Worm (Caenorhabditis elegans): Measurements from ENCODE around the gene R07C3.13.
A peak's percentile ranks its signal among the peaks of the same experiment; 100 is the strongest.

ce11 chrII:888024-888423 is 39.2 kb downstream of the R07C3.13 start, which contains the start of gene T07D3.4:
- TF ChIP-seq spr-3 (GFP tag; optimal IDR thresholded peaks at IDR 0.05) = no peak
- TF ChIP-seq D1046.2 (GFP tag; IDR thresholded peaks at IDR 0.05) = no peak
- no peak for TF ChIP-seq lin-15B (tag; optimal IDR thresholded peaks at IDR 0.05)
- no peak for TF ChIP-seq madf-9 (GFP tag; conservative IDR thresholded peaks at IDR 0.05)
- TF ChIP-seq nhr-10 (tag; optimal IDR thresholded peaks at IDR 0.05) = no peak
- no peak for TF ChIP-seq unc-62 (GFP tag; optimal IDR thresholded peaks at IDR 0.05 in 1 of 2)
- no peak for TF ChIP-seq unc-62 (tag; optimal IDR thresholded peaks at IDR 0.05)
- no peak for TF ChIP-seq lin-38 (GFP tag; IDR thresholded peaks at IDR 0.05)
- no peak for TF ChIP-seq gei-8 (GFP tag; optimal IDR thresholded peaks at IDR 0.05)
- TF ChIP-seq nhr-77 (tag; optimal IDR thresholded peaks at IDR 0.05) = peak; percentile 37
